Fruit fly (Drosophila melanogaster) whole organism, embryonic: Measurements from ENCODE around the gene CheB93b.
A peak's percentile ranks its signal among the peaks of the same experiment; 100 is the strongest.

Experiments used
- Adf1 ChIP-seq: fragments of 200-800 bp; sonication (Bioruptor generic); IDR thresholded peaks from 2 replicates; pipeline ENCODE4 v1.3.6; 2022; ENCODE audit warnings: missing biosample characterization, missing genetic modification characterization
- Bdp1 ChIP-seq: fragments of 200-800 bp; sonication (Bioruptor generic); optimal IDR thresholded peaks from 3 replicates; lab custom pipeline; 2016; ENCODE audit warnings: missing biosample characterization, missing genetic modification characterization
- CG14667 ChIP-seq: fragments of 200-800 bp; sonication (Bioruptor generic); IDR thresholded peaks from 2 replicates; pipeline ENCODE4 v1.3.6; 2022; ENCODE audit warnings: missing biosample characterization, missing genetic modification characterization
- CG15479 ChIP-seq: fragments of 200-800 bp; sonication (Bioruptor generic); optimal IDR thresholded peaks from 3 replicates; lab custom pipeline; 2019; ENCODE audit warnings: missing biosample characterization, mild to moderate bottlenecking, missing genetic modification characterization, moderate library complexity
- CG17361 ChIP-seq: fragments of 200-800 bp; sonication (Bioruptor generic); IDR thresholded peaks from 3 replicates; pipeline ENCODE4 v1.3.6; 2022; ENCODE audit warnings: missing biosample characterization, missing genetic modification characterization
- CG17802 ChIP-seq: fragments of 200-800 bp; sonication (Bioruptor generic); optimal IDR thresholded peaks from 2 replicates; lab custom pipeline; 2018; ENCODE audit warnings: missing biosample characterization, mild to moderate bottlenecking, missing genetic modification characterization, moderate library complexity
- CG1792 ChIP-seq: fragments of 200-800 bp; sonication (Bioruptor generic); optimal IDR thresholded peaks from 2 replicates; lab custom pipeline; 2016; ENCODE audit warnings: missing biosample characterization, missing genetic modification characterization
- CG18262 ChIP-seq: fragments of 200-800 bp; optimal IDR thresholded peaks from 3 replicates; lab custom pipeline; 2019; ENCODE audit warnings: missing biosample characterization, mild to moderate bottlenecking, missing genetic modification characterization, moderate library complexity
- CG18599 ChIP-seq: fragments of 200-800 bp; sonication (Bioruptor generic); optimal IDR thresholded peaks from 3 replicates; lab custom pipeline; 2017; ENCODE audit warnings: missing biosample characterization, missing genetic modification characterization, mild to moderate bottlenecking, moderate library complexity, missing genetic modification reagents
- CG3163 ChIP-seq: fragments of 200-800 bp; sonication (Bioruptor generic); optimal IDR thresholded peaks from 3 replicates; lab custom pipeline; 2016; ENCODE audit warnings: missing biosample characterization, missing genetic modification characterization
- CG34422 ChIP-seq: fragments of 200-800 bp; sonication (Bioruptor generic); IDR thresholded peaks from 3 replicates; pipeline ENCODE4 v1.3.6; 2022; ENCODE audit warnings: missing biosample characterization, missing genetic modification characterization
- CG3726 ChIP-seq: fragments of 200-800 bp; sonication (Bioruptor generic); IDR thresholded peaks from 3 replicates; pipeline ENCODE4, ENCODE4 v1.3.6; 2022; ENCODE audit warnings: missing biosample characterization, missing genetic modification characterization
- CG4854 ChIP-seq: fragments of 200-800 bp; sonication (Bioruptor generic); optimal IDR thresholded peaks from 2 replicates; lab custom pipeline; 2016; ENCODE audit warnings: missing biosample characterization, missing genetic modification characterization, inconsistent platforms
- CG6272 ChIP-seq: fragments of 200-800 bp; sonication (Bioruptor generic); IDR thresholded peaks from 2 replicates; pipeline ENCODE4 v1.3.6; 2022; ENCODE audit warnings: missing biosample characterization, missing genetic modification characterization
- CG6813 ChIP-seq: fragments of 200-800 bp; sonication (Bioruptor generic); optimal IDR thresholded peaks from 2 replicates; lab custom pipeline; 2017; ENCODE audit warnings: missing biosample characterization, missing genetic modification characterization, mild to moderate bottlenecking, moderate library complexity, missing genetic modification reagents
- CG7928 ChIP-seq: fragments of 200-800 bp; sonication (Bioruptor generic); optimal IDR thresholded peaks from 2 replicates; lab custom pipeline; 2017; ENCODE audit warnings: missing biosample characterization, mild to moderate bottlenecking, missing genetic modification characterization
- CG8281 ChIP-seq: fragments of 200-800 bp; sonication (Bioruptor generic); optimal IDR thresholded peaks from 2 replicates; lab custom pipeline; 2018; ENCODE audit warnings: missing biosample characterization, mild to moderate bottlenecking, missing genetic modification characterization, moderate library complexity
- CG9817 ChIP-seq: fragments of 200-800 bp; sonication (Bioruptor generic); optimal IDR thresholded peaks from 2 replicates; lab custom pipeline; 2018; ENCODE audit warnings: missing biosample characterization, mild to moderate bottlenecking, missing genetic modification characterization, moderate library complexity
- D19A ChIP-seq: fragments of 200-800 bp; optimal IDR thresholded peaks from 3 replicates; lab custom pipeline; 2019; ENCODE audit warnings: missing biosample characterization, mild to moderate bottlenecking, missing genetic modification characterization, moderate library complexity
- E2f1 ChIP-seq: fragments of 200-800 bp; sonication (Bioruptor generic); IDR thresholded peaks from 2 replicates; pipeline ENCODE4 v1.3.6; 2022; ENCODE audit warnings: missing biosample characterization, missing genetic modification characterization
- Eip74EF ChIP-seq, 2 experiments: fragments of 200-800 bp in 1 of 2; fragments of >200 bp in 1 of 2; sonication (Bioruptor generic) in 1 of 2; optimal IDR thresholded peaks; 2 replicates each; lab custom pipeline; 2017 to 2019; ENCODE audit warnings: missing biosample characterization in 2 of 2, missing genetic modification characterization in 2 of 2, mild to moderate bottlenecking in 1 of 2, moderate library complexity in 1 of 2
- HLH4C ChIP-seq: fragments of 200-800 bp; sonication (Bioruptor generic); IDR thresholded peaks from 3 replicates; pipeline ENCODE4 v1.3.6; 2022; ENCODE audit warnings: missing biosample characterization, missing genetic modification characterization; ENCODE audit not compliant: partially characterized antibody
- Hey ChIP-seq: fragments of 200-800 bp; sonication (Bioruptor generic); optimal IDR thresholded peaks from 3 replicates; lab custom pipeline; 2018; ENCODE audit warnings: missing biosample characterization, mild to moderate bottlenecking, missing genetic modification characterization
- NFAT ChIP-seq: fragments of 200-800 bp; sonication (Bioruptor generic); IDR thresholded peaks from 2 replicates; pipeline ENCODE4 v1.3.6; 2022; ENCODE audit warnings: missing biosample characterization, missing genetic modification characterization
- Taf1 ChIP-seq: fragments of 200-800 bp; sonication (Bioruptor generic); IDR thresholded peaks from 2 replicates; pipeline ENCODE4 v1.3.6; 2022; ENCODE audit warnings: missing biosample characterization, missing genetic modification characterization
- ac ChIP-seq: fragments of 200-800 bp; sonication (Bioruptor generic); optimal IDR thresholded peaks from 3 replicates; lab custom pipeline; 2017; ENCODE audit warnings: missing biosample characterization, mild to moderate bottlenecking, missing genetic modification characterization
- cad ChIP-seq: fragments of >200 bp; optimal IDR thresholded peaks from 2 replicates; lab custom pipeline; 2017; ENCODE audit warnings: missing biosample characterization, missing genetic modification characterization
- caup ChIP-seq: fragments of 200-800 bp; sonication (Bioruptor generic); optimal IDR thresholded peaks from 3 replicates; lab custom pipeline; 2017; ENCODE audit warnings: missing biosample characterization, mild to moderate bottlenecking, missing genetic modification characterization, moderate library complexity; ENCODE audit not compliant: severe bottlenecking
- croc ChIP-seq: fragments of 200-800 bp; sonication (Bioruptor generic); conservative IDR thresholded peaks from 3 replicates; pipeline ENCODE4 v1.3.6; 2022; ENCODE audit warnings: missing biosample characterization, missing genetic modification characterization
- eyg ChIP-seq: fragments of 200-800 bp; sonication (Bioruptor generic); optimal IDR thresholded peaks from 3 replicates; lab custom pipeline; 2016; ENCODE audit warnings: missing biosample characterization, missing genetic modification characterization
- fu2 ChIP-seq: fragments of 200-800 bp; sonication (Bioruptor generic); optimal IDR thresholded peaks from 2 replicates; lab custom pipeline; 2016; ENCODE audit warnings: missing biosample characterization, missing genetic modification characterization
- gsb ChIP-seq: fragments of 200-800 bp; sonication (Bioruptor generic); IDR thresholded peaks from 2 replicates; pipeline ENCODE4 v1.3.6; 2022; ENCODE audit warnings: missing biosample characterization, missing genetic modification characterization
- gt ChIP-seq: fragments of 200-800 bp; sonication (Bioruptor generic); IDR thresholded peaks from 2 replicates; pipeline ENCODE4 v1.3.6; 2022; ENCODE audit warnings: missing biosample characterization, missing genetic modification characterization
- kah ChIP-seq: fragments of 200-800 bp; sonication (Bioruptor generic); optimal IDR thresholded peaks from 2 replicates; lab custom pipeline; 2018; ENCODE audit warnings: missing biosample characterization, mild to moderate bottlenecking, missing genetic modification characterization
- lola ChIP-seq, 3 experiments: fragments of >200 bp in 2 of 3; fragments of 200-800 bp in 1 of 3; sonication (Bioruptor generic) in 1 of 3; optimal IDR thresholded peaks; 2 replicates each; lab custom pipeline; 2017 to 2019; ENCODE audit warnings: missing biosample characterization in 3 of 3, missing genetic modification characterization in 3 of 3, mild to moderate bottlenecking in 1 of 3, moderate library complexity in 1 of 3
- mam ChIP-seq: fragments of 200-800 bp; sonication (Bioruptor generic); optimal IDR thresholded peaks from 3 replicates; lab custom pipeline; 2016; ENCODE audit warnings: missing biosample characterization, missing genetic modification characterization
- org-1 ChIP-seq: fragments of 200-800 bp; sonication (Bioruptor generic); optimal IDR thresholded peaks from 2 replicates; lab custom pipeline; 2017; ENCODE audit warnings: missing biosample characterization, missing genetic modification characterization
- psq ChIP-seq: fragments of 200-800 bp; sonication (Bioruptor generic); optimal IDR thresholded peaks from 2 replicates; lab custom pipeline; 2017; ENCODE audit warnings: missing biosample characterization, missing genetic modification characterization
- ro ChIP-seq: fragments of 200-800 bp; sonication (Bioruptor generic); IDR thresholded peaks from 2 replicates; pipeline ENCODE4 v1.3.6; 2022; ENCODE audit warnings: missing biosample characterization, missing genetic modification characterization
- salm ChIP-seq: fragments of 200-800 bp; sonication (Bioruptor generic); optimal IDR thresholded peaks from 2 replicates; lab custom pipeline; 2018; ENCODE audit warnings: missing biosample characterization, mild to moderate bottlenecking, missing genetic modification characterization
- schlank ChIP-seq: fragments of 200-800 bp; sonication (Bioruptor generic); optimal IDR thresholded peaks from 2 replicates; lab custom pipeline; 2018; ENCODE audit warnings: missing biosample characterization, mild to moderate bottlenecking, missing genetic modification characterization
- sqz ChIP-seq: fragments of 200-800 bp; sonication (Bioruptor generic); optimal IDR thresholded peaks from 3 replicates; lab custom pipeline; 2018; ENCODE audit warnings: missing biosample characterization, mild to moderate bottlenecking, missing genetic modification characterization
- ssp ChIP-seq: fragments of 200-800 bp; sonication (Bioruptor generic); IDR thresholded peaks from 2 replicates; pipeline ENCODE4 v1.3.6; 2022; ENCODE audit warnings: missing biosample characterization, missing genetic modification characterization
- stc ChIP-seq: fragments of 200-800 bp; sonication (Bioruptor generic); IDR thresholded peaks from 2 replicates; pipeline ENCODE4 v1.3.6; 2022; ENCODE audit warnings: missing biosample characterization, missing genetic modification characterization
- tap ChIP-seq: fragments of 200-800 bp; optimal IDR thresholded peaks from 3 replicates; lab custom pipeline; 2019; ENCODE audit warnings: missing biosample characterization, mild to moderate bottlenecking, missing genetic modification characterization, moderate library complexity
- tgo ChIP-seq: fragments of 200-800 bp; sonication (Bioruptor generic); IDR thresholded peaks from 3 replicates; pipeline ENCODE4 v1.3.6; 2022; ENCODE audit warnings: missing biosample characterization, missing genetic modification characterization
- tll ChIP-seq, 2 experiments: fragments of 200-800 bp in 1 of 2; fragments of >200 bp in 1 of 2; sonication (Bioruptor generic) in 1 of 2; optimal IDR thresholded peaks; 2 replicates each; lab custom pipeline; 2017 to 2019; ENCODE audit warnings: missing biosample characterization in 2 of 2, missing genetic modification characterization in 2 of 2, mild to moderate bottlenecking in 1 of 2, moderate library complexity in 1 of 2
- unpg ChIP-seq: fragments of 200-800 bp; sonication (Bioruptor generic); optimal IDR thresholded peaks from 3 replicates; lab custom pipeline; 2018; ENCODE audit warnings: missing biosample characterization, mild to moderate bottlenecking, missing genetic modification characterization, moderate library complexity
- wek ChIP-seq: fragments of 200-800 bp; sonication (Bioruptor generic); optimal IDR thresholded peaks from 3 replicates; lab custom pipeline; 2018; ENCODE audit warnings: missing biosample characterization, mild to moderate bottlenecking, missing genetic modification characterization, moderate library complexity
- zfh1 ChIP-seq: fragments of 200-800 bp; sonication (Bioruptor generic); IDR thresholded peaks from 3 replicates; pipeline ENCODE4 v1.3.6; 2022; ENCODE audit warnings: missing biosample characterization, missing genetic modification characterization

Gene CheB93b

dm6 chr3R:21365262-21365661, 43.7 kb upstream of the CheB93b start (continued):
- peak; percentile 88 for TF ChIP-seq ssp (GFP tag; lab: Robert Waterston, UW)
- TF ChIP-seq CG1792 (GFP tag; lab: Kevin White, UChicago): peak; percentile 88
- TF ChIP-seq CG17802 (tag; lab: Kevin White, UChicago): peak; percentile 74
- peak; percentile 70 for TF ChIP-seq wek (GFP tag; lab: Kevin White, UChicago)
- peak; percentile 98 for TF ChIP-seq CG17361
- TF ChIP-seq eyg: peak; percentile 80
- TF ChIP-seq CG34422 (GFP tag; lab: Robert Waterston, UW): peak; percentile 94
- TF ChIP-seq stc (GFP tag; lab: Robert Waterston, UW): peak; percentile 90
- peak; percentile 41 for TF ChIP-seq CG15479
- TF ChIP-seq sqz (GFP tag; lab: Kevin White, UChicago): peak; percentile 87
- TF ChIP-seq tap (tag; lab: Kevin White, UChicago): no peak
- TF ChIP-seq CG7928 (GFP tag; lab: Kevin White, UChicago): peak; percentile 98
- peak; percentile 98 for TF ChIP-seq CG9817 (tag; lab: Kevin White, UChicago)
- TF ChIP-seq tgo: peak; percentile 95
- TF ChIP-seq ac (GFP tag; lab: Kevin White, UChicago): peak; percentile 56
- peak; percentile 86 for TF ChIP-seq CG8281 (tag; lab: Kevin White, UChicago)
- TF ChIP-seq CG6813 (GFP tag; lab: Kevin White, UChicago): peak; percentile 71
- TF ChIP-seq NFAT (GFP tag; lab: Robert Waterston, UW): peak; percentile 89
- peak; percentile 84 for TF ChIP-seq salm
- TF ChIP-seq CG14667: peak; percentile 92
- peak; percentile 90 for TF ChIP-seq schlank (tag; lab: Kevin White, UChicago)
- TF ChIP-seq caup (GFP tag; lab: Kevin White, UChicago): peak; percentile 92
- TF ChIP-seq Eip74EF (GFP tag; optimal IDR thresholded peaks at IDR 0.05; lab: Kevin White, UChicago): no peak
- TF ChIP-seq croc (GFP tag; lab: Robert Waterston, UW): peak; percentile 93
- TF ChIP-seq tll (GFP tag; optimal IDR thresholded peaks at IDR 0.05; lab: Kevin White, UChicago): peak in 1 of 2 experiments; percentile 83
- TF ChIP-seq CG3163: peak; percentile 73
- TF ChIP-seq E2f1: peak; percentile 92
- TF ChIP-seq CG18599 (GFP tag; lab: Kevin White, UChicago): peak; percentile 95
- TF ChIP-seq unpg (GFP tag; lab: Kevin White, UChicago): peak; percentile 94
- peak; percentile 92 for TF ChIP-seq CG18262 (tag; lab: Kevin White, UChicago)
- peak; percentile 72; the same call in 1 of the 2 replicates for TF ChIP-seq ro (GFP tag; lab: Robert Waterston, UW)
- TF ChIP-seq Hey (tag; lab: Kevin White, UChicago): peak; percentile 84
- peak in 1 of 3 experiments; percentile 93 for TF ChIP-seq lola (GFP tag; optimal IDR thresholded peaks at IDR 0.05; lab: Kevin White, UChicago)
- TF ChIP-seq Taf1 (GFP tag; lab: Robert Waterston, UW): peak; percentile 88; the same call in 1 of the 2 replicates
- TF ChIP-seq kah (GFP tag; lab: Kevin White, UChicago): peak; percentile 86
- TF ChIP-seq Bdp1 (GFP tag; lab: Kevin White, UChicago): peak; percentile 86
- no peak for TF ChIP-seq D19A (tag; lab: Kevin White, UChicago)
- TF ChIP-seq cad (GFP tag; lab: Kevin White, UChicago): no peak
- TF ChIP-seq gt (GFP tag; lab: Robert Waterston, UW): peak; percentile 73; the same call in 1 of the 2 replicates
- peak; percentile 74 for TF ChIP-seq Adf1
- TF ChIP-seq CG6272 (GFP tag; lab: Robert Waterston, UW): peak; percentile 95
- TF ChIP-seq mam (GFP tag; lab: Kevin White, UChicago): peak; percentile 98
- peak; percentile 87 for TF ChIP-seq zfh1
- TF ChIP-seq CG4854 (GFP tag; lab: Kevin White, UChicago): peak; percentile 92
- no peak for TF ChIP-seq HLH4C (GFP tag; lab: Robert Waterston, UW)
- TF ChIP-seq psq (GFP tag; lab: Kevin White, UChicago): peak; percentile 79
- TF ChIP-seq fu2 (GFP tag; lab: Kevin White, UChicago): peak; percentile 92
- peak; percentile 78; the same call in 2 of the 3 replicates for TF ChIP-seq CG3726 (GFP tag; lab: Robert Waterston, UW)
- TF ChIP-seq gsb: peak; percentile 89
- TF ChIP-seq org-1 (GFP tag; lab: Kevin White, UChicago): peak; percentile 88
